Worm (Caenorhabditis elegans) whole organism, early embryonic: Measurements from ENCODE around the gene ZK154.5.

Experiments used
- B0310.2 ChIP-seq: sonication (generic microtip); optimal IDR thresholded peaks from 2 replicates; lab custom pipeline; 2016; ENCODE audit warnings: mild to moderate bottlenecking, missing genetic modification characterization, missing compliant biosample characterization
- aly-1 ChIP-seq: sonication (generic microtip); optimal IDR thresholded peaks from 2 replicates; lab custom pipeline; 2016; ENCODE audit warnings: missing genetic modification characterization, missing compliant biosample characterization
- ama-1 ChIP-seq: fragments of 150-350 bp; optimal IDR thresholded peaks from 2 replicates; lab custom pipeline; 2014
- ceh-13 ChIP-seq: fragments of 200-800 bp; sonication (Bioruptor generic); optimal IDR thresholded peaks from 2 replicates; lab custom pipeline; 2018; ENCODE audit warnings: mild to moderate bottlenecking, missing genetic modification characterization, missing compliant biosample characterization
- ceh-36 ChIP-seq: sonication (generic microtip); optimal IDR thresholded peaks from 2 replicates; lab custom pipeline; 2016; ENCODE audit warnings: missing genetic modification characterization, inconsistent platforms, missing compliant biosample characterization
- ets-7 ChIP-seq: sonication (generic microtip); optimal IDR thresholded peaks from 2 replicates; lab custom pipeline; 2016; ENCODE audit warnings: missing genotype, missing genetic modification characterization, missing compliant biosample characterization
- flt-1 ChIP-seq: fragments of 200-800 bp; sonication (Bioruptor generic); IDR thresholded peaks from 2 replicates; pipeline ENCODE4 v1.3.6; 2022; ENCODE audit warnings: missing genetic modification characterization, missing compliant biosample characterization
- scrt-1 ChIP-seq: fragments of 200-800 bp; sonication (Bioruptor generic); IDR thresholded peaks from 2 replicates; pipeline ENCODE4 v1.3.6; 2022; ENCODE audit warnings: missing genetic modification characterization, missing compliant biosample characterization
- sea-1 ChIP-seq: fragments of 200-800 bp; sonication (Bioruptor generic); conservative IDR thresholded peaks from 2 replicates; pipeline ENCODE4 v1.3.6; 2022; ENCODE audit warnings: missing genetic modification characterization, missing compliant biosample characterization
- tra-4 ChIP-seq: sonication (generic microtip); optimal IDR thresholded peaks from 2 replicates; lab custom pipeline; 2017; ENCODE audit warnings: missing genetic modification characterization, missing compliant biosample characterization

DNA sequence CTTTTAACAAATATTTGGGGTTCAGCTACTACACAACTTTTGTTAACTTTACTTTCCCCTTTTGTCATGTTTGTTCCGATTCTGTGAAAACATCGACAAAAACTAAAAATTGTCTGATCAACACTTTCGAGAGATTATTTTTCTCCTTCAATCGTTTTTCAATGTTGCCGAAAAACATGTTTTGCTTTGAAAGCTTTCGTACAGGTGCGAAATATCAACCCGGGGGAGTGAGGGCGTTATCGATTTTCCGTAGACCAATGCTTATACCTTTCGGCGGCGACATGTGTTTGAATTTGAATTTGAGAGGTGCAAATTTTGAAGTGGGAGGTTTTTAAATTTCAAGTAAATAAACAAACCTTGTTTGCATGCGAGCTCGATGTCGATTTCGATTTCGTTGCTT lies 20.7 kb upstream of the ZK154.5 start:
- TF ChIP-seq ama-1 (lab: Kevin White, UChicago): no peak
- TF ChIP-seq flt-1 (GFP tag; lab: Robert Waterston, UW): no peak
- no peak for TF ChIP-seq ets-7 (tag; lab: Kevin White, UChicago)
- TF ChIP-seq scrt-1: no peak
- TF ChIP-seq ceh-13 (GFP tag; lab: Kevin White, UChicago): no peak
- TF ChIP-seq B0310.2 (tag; lab: Kevin White, UChicago): no peak
- TF ChIP-seq ceh-36 (tag; lab: Kevin White, UChicago): no peak
- no peak for TF ChIP-seq tra-4 (tag; lab: Kevin White, UChicago)
- no peak for TF ChIP-seq sea-1 (GFP tag; lab: Robert Waterston, UW)
- TF ChIP-seq aly-1: no peak
